Worm (Caenorhabditis elegans): ENCODE measurements around the gene nhr-152.

Gene nhr-152

ce11 chrV:7730488-7730887, 44.3 kb downstream of the nhr-152 start:
- peak; percentile 37; the same call in 1 of the 2 replicates for TF ChIP-seq pes-1 (GFP tag; IDR thresholded peaks at IDR 0.05)
- TF ChIP-seq ceh-13 (GFP tag; optimal IDR thresholded peaks at IDR 0.05), result no peak
- TF ChIP-seq ceh-36 (tag; optimal IDR thresholded peaks at IDR 0.05), result peak; percentile 25
- TF ChIP-seq tbx-37 (GFP tag; conservative IDR thresholded peaks at IDR 0.05), result 0 out of 2 replicates have a peak, but pooled peaks have one; percentile 18
- TF ChIP-seq B0310.2 (tag; optimal IDR thresholded peaks at IDR 0.05), result peak; percentile 8

- TF ChIP-seq tbx-11 (GFP tag; IDR thresholded peaks at IDR 0.05) (no peak), F13C5.2 (tag; optimal IDR thresholded peaks at IDR 0.05) (no peak), aly-1 (tag; optimal IDR thresholded peaks at IDR 0.05) (no peak), scrt-1 (GFP tag; IDR thresholded peaks at IDR 0.05) (no peak), sea-1 (GFP tag; conservative IDR thresholded peaks at IDR 0.05) (no peak), tra-4 (tag; optimal IDR thresholded peaks at IDR 0.05) (no peak), pes-1 (GFP tag; IDR thresholded peaks at IDR 0.05) (no peak), flt-1 (GFP tag; IDR thresholded peaks at IDR 0.05) (no peak)
Observed at ce11 chrV:7733240-7733765, 47.2 kb downstream of the nhr-152 start.

ce11 chrV:7734909-7735308, 48.8 kb downstream of the nhr-152 start, which contains the start of gene clic-1:
Gene clic-1, minus strand, starts transcription at chrV:7734911.
- TF ChIP-seq tra-4 (tag; optimal IDR thresholded peaks at IDR 0.05) (no peak), F13C5.2 (tag; optimal IDR thresholded peaks at IDR 0.05) (peak; percentile 63)

ce11 chrV:7735319-7735718, 49.2 kb downstream of the nhr-152 start, which contains the start of gene srr-10:
Gene srr-10, plus strand, starts transcription at chrV:7735619.
- TF ChIP-seq pes-1 (GFP tag; IDR thresholded peaks at IDR 0.05) (no peak), B0310.2 (tag; optimal IDR thresholded peaks at IDR 0.05) (no peak), sea-1 (GFP tag; conservative IDR thresholded peaks at IDR 0.05) (no peak)

- TF ChIP-seq pes-1 (GFP tag; IDR thresholded peaks at IDR 0.05), result no peak
- no peak for TF ChIP-seq hmg-4 (GFP tag; optimal IDR thresholded peaks at IDR 0.05)
- TF ChIP-seq tbx-37 (GFP tag; conservative IDR thresholded peaks at IDR 0.05), result no peak
- no peak for TF ChIP-seq tra-4 (tag; optimal IDR thresholded peaks at IDR 0.05)
- no peak for TF ChIP-seq ceh-36 (tag; optimal IDR thresholded peaks at IDR 0.05)
Observed at ce11 chrV:7737710-7738109, 51.6 kb downstream of the nhr-152 start, which contains the start of gene srr-9. Gene srr-9, plus strand, starts transcription at chrV:7738010.

Data from whole organism, early embryonic.